Worm (Caenorhabditis elegans): ENCODE data around the gene mrps-11.

DNA sequence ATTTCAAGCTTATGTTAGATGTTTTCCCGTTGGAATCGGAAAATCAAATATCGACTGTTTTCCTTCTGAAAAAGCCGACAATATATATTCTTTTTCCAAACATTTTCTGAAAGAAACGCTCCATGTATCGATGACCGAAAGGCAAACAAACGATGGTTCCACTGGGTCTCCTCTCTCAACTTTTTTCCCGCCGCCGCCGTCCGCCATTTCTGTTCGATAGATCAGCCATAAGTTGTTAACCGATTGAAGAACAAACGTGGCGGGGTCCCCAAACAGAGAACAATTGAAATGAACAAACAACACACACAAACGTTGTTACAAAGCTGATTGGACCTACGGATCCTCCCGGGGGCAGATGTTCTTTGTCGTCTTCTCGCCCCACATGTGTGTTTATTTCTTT is 27.8 kb downstream of the mrps-11 start:
- no peak for TF ChIP-seq W03F9.2 (tag; optimal IDR thresholded peaks at IDR 0.05)
- no peak for TF ChIP-seq dao-5 (tag; optimal IDR thresholded peaks at IDR 0.05)
- TF ChIP-seq him-1 (tag; optimal IDR thresholded peaks at IDR 0.05), result no peak
